Fruit fly (Drosophila melanogaster): ENCODE data around the gene ATP6AP2.

Gene ATP6AP2

dm6 chr3R:9214235-9214634, 46.2 kb upstream of the ATP6AP2 start (continued):
- no peak for TF ChIP-seq CG9727 (GFP tag; optimal IDR thresholded peaks at IDR 0.05)
- no peak for TF ChIP-seq CG30020 (tag; optimal IDR thresholded peaks at IDR 0.05)
- no peak for TF ChIP-seq CG7745 (tag; optimal IDR thresholded peaks at IDR 0.05)
- TF ChIP-seq oc (tag; optimal IDR thresholded peaks at IDR 0.05) = no peak
- no peak for TF ChIP-seq pros (GFP tag; optimal IDR thresholded peaks at IDR 0.05)
- no peak for TF ChIP-seq lab (GFP tag; optimal IDR thresholded peaks at IDR 0.05)
- TF ChIP-seq Xbp1 (GFP tag; optimal IDR thresholded peaks at IDR 0.05) = no peak
- no peak for TF ChIP-seq CG31365 (tag; optimal IDR thresholded peaks at IDR 0.05)
- TF ChIP-seq cas (GFP tag; IDR thresholded peaks at IDR 0.05) = 0 out of 2 replicates have a peak, but pooled peaks have one; percentile 15
- TF ChIP-seq stwl (tag; optimal IDR thresholded peaks at IDR 0.05) = peak; percentile 78
- TF ChIP-seq nerfin-2 (GFP tag; IDR thresholded peaks at IDR 0.05; ENCODE audit: partially characterized antibody) = no peak
- no peak for TF ChIP-seq bowl (GFP tag; IDR thresholded peaks at IDR 0.05)
- no peak for TF ChIP-seq CG1024 (GFP tag; IDR thresholded peaks at IDR 0.05)
- no peak for TF ChIP-seq caup (GFP tag; optimal IDR thresholded peaks at IDR 0.05; ENCODE audit: severe bottlenecking)
- TF ChIP-seq BtbVII (GFP tag; optimal IDR thresholded peaks at IDR 0.05) = no peak
- no peak for TF ChIP-seq dimm (GFP tag; IDR thresholded peaks at IDR 0.05)
- TF ChIP-seq CG17385 (GFP tag; optimal IDR thresholded peaks at IDR 0.05) = no peak
- no peak for TF ChIP-seq CG6765 (GFP tag; optimal IDR thresholded peaks at IDR 0.05)
- no peak for TF ChIP-seq Dbx (GFP tag; IDR thresholded peaks at IDR 0.05)
- no peak for TF ChIP-seq CG17361 (GFP tag; IDR thresholded peaks at IDR 0.05)
- TF ChIP-seq Ssrp (tag; optimal IDR thresholded peaks at IDR 0.05) = peak; percentile 29
- TF ChIP-seq CG10959 (GFP tag; IDR thresholded peaks at IDR 0.05) = no peak
- no peak for TF ChIP-seq gfzf (GFP tag; optimal IDR thresholded peaks at IDR 0.05)
- no peak for TF ChIP-seq gce (GFP tag; IDR thresholded peaks at IDR 0.05)
- peak; percentile 62 for TF ChIP-seq sens (GFP tag)
- no peak for TF ChIP-seq slp2 (GFP tag; optimal IDR thresholded peaks at IDR 0.05)
- no peak for TF ChIP-seq Bteb2 (GFP tag; optimal IDR thresholded peaks at IDR 0.05)
- TF ChIP-seq tap (tag; optimal IDR thresholded peaks at IDR 0.05) = no peak
- TF ChIP-seq danr (GFP tag; IDR thresholded peaks at IDR 0.05) = no peak
- no peak for TF ChIP-seq cg (GFP tag; optimal IDR thresholded peaks at IDR 0.05)
- no peak for TF ChIP-seq crol (GFP tag; IDR thresholded peaks at IDR 0.05)
- TF ChIP-seq CG12071 (GFP tag; optimal IDR thresholded peaks at IDR 0.05) = no peak
- no peak for TF ChIP-seq esg (GFP tag; conservative IDR thresholded peaks at IDR 0.05)
- no peak for TF ChIP-seq Atf-2 (GFP tag; optimal IDR thresholded peaks at IDR 0.05)
- no peak for TF ChIP-seq jumu (GFP tag; optimal IDR thresholded peaks at IDR 0.05)
- TF ChIP-seq Tbp (GFP tag; optimal IDR thresholded peaks at IDR 0.05) = peak; percentile 97
- no peak for TF ChIP-seq CG11247 (GFP tag; IDR thresholded peaks at IDR 0.05)
- TF ChIP-seq zen2 (GFP tag; IDR thresholded peaks at IDR 0.05; ENCODE audit: partially characterized antibody) = no peak
- TF ChIP-seq cwo (GFP tag; optimal IDR thresholded peaks at IDR 0.05) = no peak
- TF ChIP-seq ac (GFP tag; optimal IDR thresholded peaks at IDR 0.05) = no peak
- no peak for TF ChIP-seq CG8290 (GFP tag; optimal IDR thresholded peaks at IDR 0.05)
- no peak for TF ChIP-seq CG8290 (tag; optimal IDR thresholded peaks at IDR 0.05)
- no peak for TF ChIP-seq CG8944 (GFP tag; optimal IDR thresholded peaks at IDR 0.05)
- TF ChIP-seq fd96Cb (tag; optimal IDR thresholded peaks at IDR 0.05) = no peak
- no peak for TF ChIP-seq sima (GFP tag; optimal IDR thresholded peaks at IDR 0.05)
- TF ChIP-seq ems (GFP tag; optimal IDR thresholded peaks at IDR 0.05) = no peak
- no peak for TF ChIP-seq kay (GFP tag; optimal IDR thresholded peaks at IDR 0.05)
- no peak for TF ChIP-seq tll (GFP tag; optimal IDR thresholded peaks at IDR 0.05)
- no peak for TF ChIP-seq Gsc (GFP tag; IDR thresholded peaks at IDR 0.05)
- no peak for TF ChIP-seq HLH3B (GFP tag; IDR thresholded peaks at IDR 0.05)
